Worm (Caenorhabditis elegans): ENCODE measurements around the gene pes-23.

ce11 chrX:6889374-6889773 lies 11.8 kb upstream of the pes-23 start, which contains the start of gene unc-6:
- TF ChIP-seq mel-28 (tag; optimal IDR thresholded peaks at IDR 0.05; ENCODE audit: borderline replicate concordance): no peak
- TF ChIP-seq nhr-179 (tag; optimal IDR thresholded peaks at IDR 0.05): no peak
- no peak for TF ChIP-seq rpc-1 (optimal IDR thresholded peaks at IDR 0.05)
- no peak for TF ChIP-seq rpc-1 (tag; optimal IDR thresholded peaks at IDR 0.05)
- TF ChIP-seq efl-1 (GFP tag; optimal IDR thresholded peaks at IDR 0.05): no peak
